Fruit fly (Drosophila melanogaster): ENCODE results near the gene Rpn3.
A peak's percentile ranks its signal among the peaks of the same experiment; 100 is the strongest.

Gene Rpn3

dm6 chr2L:19051534-19052100, at the start of gene Rpn3 (continued):
- TF ChIP-seq CG10654 (GFP tag; optimal IDR thresholded peaks at IDR 0.05) (peak; percentile 83), crp (GFP tag; optimal IDR thresholded peaks at IDR 0.05) (peak in 1 of 2 experiments; percentile 26), zfh2 (GFP tag; optimal IDR thresholded peaks at IDR 0.05) (peak; percentile 77), CHES-1-like (GFP tag; optimal IDR thresholded peaks at IDR 0.05) (peak; percentile 88), HLH54F (GFP tag; optimal IDR thresholded peaks at IDR 0.05) (peak; percentile 85), da (GFP tag; optimal IDR thresholded peaks at IDR 0.05) (peak; percentile 14), CG12219 (GFP tag; optimal IDR thresholded peaks at IDR 0.05) (peak; percentile 63), CG31441 (GFP tag; IDR thresholded peaks at IDR 0.05) (peak; percentile 88), CG11504 (tag; optimal IDR thresholded peaks at IDR 0.05) (peak; percentile 80), dmrt11E (tag; optimal IDR thresholded peaks at IDR 0.05) (peak; percentile 82), CG6765 (GFP tag; optimal IDR thresholded peaks at IDR 0.05) (peak; percentile 48), CG4617 (GFP tag; optimal IDR thresholded peaks at IDR 0.05; ENCODE audit: borderline replicate concordance) (peak; percentile 69), Drgx (GFP tag; IDR thresholded peaks at IDR 0.05) (peak; percentile 73), tio (GFP tag; optimal IDR thresholded peaks at IDR 0.05) (no peak), Poxn (GFP tag; IDR thresholded peaks at IDR 0.05) (peak; percentile 10; the same call in 1 of the 2 replicates), CTCF (GFP tag; optimal IDR thresholded peaks at IDR 0.05) (no peak), CG18011 (GFP tag; optimal IDR thresholded peaks at IDR 0.05) (peak; percentile 69), CG9932 (GFP tag; IDR thresholded peaks at IDR 0.05) (peak; percentile 88), CG10147 (GFP tag; optimal IDR thresholded peaks at IDR 0.05) (peak; percentile 46), Oaz (GFP tag; IDR thresholded peaks at IDR 0.05) (peak; percentile 71), slp2 (GFP tag; optimal IDR thresholded peaks at IDR 0.05) (peak; percentile 73), exex (tag; optimal IDR thresholded peaks at IDR 0.05) (no peak), fd102C (GFP tag; optimal IDR thresholded peaks at IDR 0.05) (peak; percentile 37), MESR4 (GFP tag; optimal IDR thresholded peaks at IDR 0.05) (peak; percentile 65), Dfd (GFP tag; optimal IDR thresholded peaks at IDR 0.05) (no peak), CoRest (tag; optimal IDR thresholded peaks at IDR 0.05) (peak; percentile 81), CG11560 (tag; IDR thresholded peaks at IDR 0.05) (0 out of 3 replicates have a peak, but pooled peaks have one; percentile 34), Ets97D (GFP tag; optimal IDR thresholded peaks at IDR 0.05) (peak; percentile 77), Dp (GFP tag; optimal IDR thresholded peaks at IDR 0.05) (peak; percentile 10), tna (GFP tag; IDR thresholded peaks at IDR 0.05; ENCODE audit: partially characterized antibody) (peak; percentile 61), repo (GFP tag; optimal IDR thresholded peaks at IDR 0.05) (peak; percentile 73), shn (GFP tag; optimal IDR thresholded peaks at IDR 0.05) (peak; percentile 82), NC2α (GFP tag; optimal IDR thresholded peaks at IDR 0.05) (peak; percentile 51), CG1529 (GFP tag; optimal IDR thresholded peaks at IDR 0.05) (peak; percentile 37), CG9215 (GFP tag; IDR thresholded peaks at IDR 0.05) (peak; percentile 62), CG18619 (GFP tag; optimal IDR thresholded peaks at IDR 0.05) (peak; percentile 61), lilli (GFP tag; optimal IDR thresholded peaks at IDR 0.05) (peak; percentile 91), Abd-B (GFP tag; optimal IDR thresholded peaks at IDR 0.05) (peak; percentile 77), Atf6 (GFP tag; IDR thresholded peaks at IDR 0.05) (peak; percentile 90), CG7372 (GFP tag; IDR thresholded peaks at IDR 0.05) (peak; percentile 53; the same call in 1 of the 2 replicates), CG6272 (GFP tag; IDR thresholded peaks at IDR 0.05) (peak; percentile 79), CG10267 (tag; optimal IDR thresholded peaks at IDR 0.05) (peak; percentile 92), Neu2 (GFP tag; optimal IDR thresholded peaks at IDR 0.05; ENCODE audit: borderline replicate concordance) (no peak), CG16863 (GFP tag; optimal IDR thresholded peaks at IDR 0.05) (peak; percentile 79), ranshi (GFP tag; IDR thresholded peaks at IDR 0.05) (peak; percentile 86), CrebB (tag; optimal IDR thresholded peaks at IDR 0.05) (peak; percentile 61), org-1 (GFP tag; optimal IDR thresholded peaks at IDR 0.05) (peak; percentile 32), CG9797 (GFP tag; optimal IDR thresholded peaks at IDR 0.05) (no peak), danr (GFP tag; IDR thresholded peaks at IDR 0.05) (peak; percentile 63), Kr (GFP tag; optimal IDR thresholded peaks at IDR 0.05) (no peak), CG10321 (GFP tag; IDR thresholded peaks at IDR 0.05) (peak; percentile 61; the same call in 1 of the 2 replicates)
